Fruit fly (Drosophila melanogaster) whole organism, embryonic: ENCODE data around the gene CG13876.
A peak's percentile ranks its signal among the peaks of the same experiment; 100 is the strongest.

Source experiments
- Ada2b ChIP-seq: fragments of 200-800 bp; sonication (Bioruptor generic); IDR thresholded peaks from 2 replicates; pipeline ENCODE4 v1.3.6; 2022; ENCODE audit warnings: missing biosample characterization, missing genetic modification characterization
- Bdp1 ChIP-seq: fragments of 200-800 bp; sonication (Bioruptor generic); optimal IDR thresholded peaks from 3 replicates; lab custom pipeline; 2016; ENCODE audit warnings: missing biosample characterization, missing genetic modification characterization
- CG11456 ChIP-seq: fragments of 200-800 bp; sonication (Bioruptor generic); IDR thresholded peaks from 3 replicates; pipeline ENCODE4 v1.3.6; 2022; ENCODE audit warnings: missing biosample characterization, missing genetic modification characterization
- CG12104 ChIP-seq: fragments of 200-800 bp; sonication (Bioruptor generic); optimal IDR thresholded peaks from 3 replicates; lab custom pipeline; 2016; ENCODE audit warnings: missing biosample characterization, missing genetic modification characterization
- CG12769 ChIP-seq: fragments of 200-800 bp; sonication (Bioruptor generic); optimal IDR thresholded peaks from 2 replicates; lab custom pipeline; 2019; ENCODE audit warnings: missing biosample characterization, mild to moderate bottlenecking, missing genetic modification characterization, moderate library complexity
- CG14710 ChIP-seq: fragments of 200-800 bp; sonication (Bioruptor generic); optimal IDR thresholded peaks from 3 replicates; lab custom pipeline; 2019; ENCODE audit warnings: missing biosample characterization, mild to moderate bottlenecking, missing genetic modification characterization, moderate library complexity
- CG14965 ChIP-seq: fragments of 200-800 bp; sonication (Bioruptor generic); optimal IDR thresholded peaks from 2 replicates; lab custom pipeline; 2016; ENCODE audit warnings: missing biosample characterization, missing genetic modification characterization, borderline replicate concordance
- CG17186 ChIP-seq: fragments of 200-800 bp; sonication (Bioruptor generic); optimal IDR thresholded peaks from 3 replicates; lab custom pipeline; 2017; ENCODE audit warnings: missing biosample characterization, missing genetic modification reagents, missing genetic modification characterization
- CG17328 ChIP-seq: fragments of 200-800 bp; sonication (Bioruptor generic); IDR thresholded peaks from 2 replicates; pipeline ENCODE4 v1.3.6; 2022; ENCODE audit warnings: missing biosample characterization, missing genetic modification characterization
- CG17802 ChIP-seq: fragments of 200-800 bp; sonication (Bioruptor generic); optimal IDR thresholded peaks from 2 replicates; lab custom pipeline; 2018; ENCODE audit warnings: missing biosample characterization, mild to moderate bottlenecking, missing genetic modification characterization, moderate library complexity
- CG18262 ChIP-seq: fragments of 200-800 bp; optimal IDR thresholded peaks from 3 replicates; lab custom pipeline; 2019; ENCODE audit warnings: missing biosample characterization, mild to moderate bottlenecking, missing genetic modification characterization, moderate library complexity
- CG1832 ChIP-seq: fragments of 200-800 bp; sonication (Bioruptor generic); optimal IDR thresholded peaks from 2 replicates; lab custom pipeline; 2017; ENCODE audit warnings: missing biosample characterization, mild to moderate bottlenecking, missing genetic modification characterization, inconsistent platforms
- CG2199 ChIP-seq: fragments of 200-800 bp; sonication (Bioruptor generic); IDR thresholded peaks from 3 replicates; pipeline ENCODE4 v1.3.6; 2022; ENCODE audit warnings: missing biosample characterization, missing genetic modification characterization
- CG4707 ChIP-seq: fragments of 200-800 bp; sonication (Bioruptor generic); optimal IDR thresholded peaks from 2 replicates; lab custom pipeline; 2018; ENCODE audit warnings: missing biosample characterization, mild to moderate bottlenecking, missing genetic modification characterization, moderate library complexity
- CG9609 ChIP-seq: fragments of 200-800 bp; sonication (Bioruptor generic); optimal IDR thresholded peaks from 3 replicates; lab custom pipeline; 2016; ENCODE audit warnings: missing biosample characterization, missing genetic modification characterization
- CTCF ChIP-seq: fragments of 200-800 bp; sonication (Bioruptor generic); optimal IDR thresholded peaks from 2 replicates; lab custom pipeline; 2017; ENCODE audit warnings: missing biosample characterization, mild to moderate bottlenecking, missing genetic modification characterization, moderate library complexity
- D ChIP-seq, 2 experiments: fragments of 200-800 bp in 1 of 2; fragments of >200 bp in 1 of 2; sonication (Bioruptor generic) in 1 of 2; optimal IDR thresholded peaks; 2 replicates in 1 of 2; 3 replicates in 1 of 2; lab custom pipeline; 2017; ENCODE audit warnings: mild to moderate bottlenecking in 1 of 2, missing biosample characterization in 1 of 2, missing genetic modification characterization in 1 of 2, missing genetic modification reagents in 1 of 2
- Dad ChIP-seq: fragments of 200-800 bp; sonication (Bioruptor generic); optimal IDR thresholded peaks from 3 replicates; lab custom pipeline; 2016; ENCODE audit warnings: missing biosample characterization, missing genetic modification characterization
- Doc2 ChIP-seq: fragments of 200-800 bp; sonication (Bioruptor generic); IDR thresholded peaks from 2 replicates; pipeline ENCODE4 v1.3.6; 2022; ENCODE audit warnings: missing biosample characterization, missing genetic modification characterization
- E2f2 ChIP-seq: fragments of 200-800 bp; sonication (Bioruptor generic); IDR thresholded peaks from 2 replicates; pipeline ENCODE4 v1.3.6; 2022; ENCODE audit warnings: missing biosample characterization, missing genetic modification characterization
- Fer3 ChIP-seq: fragments of 200-800 bp; sonication (Bioruptor generic); optimal IDR thresholded peaks from 2 replicates; lab custom pipeline; 2018; ENCODE audit warnings: missing biosample characterization, mild to moderate bottlenecking, missing genetic modification characterization, moderate library complexity
- H15 ChIP-seq: fragments of 200-800 bp; sonication (Bioruptor generic); IDR thresholded peaks from 3 replicates; pipeline ENCODE4 v1.3.6; 2022; ENCODE audit warnings: missing biosample characterization, missing genetic modification characterization
- HLH3B ChIP-seq: fragments of 200-800 bp; sonication (Bioruptor generic); IDR thresholded peaks from 2 replicates; pipeline ENCODE4 v1.3.6; 2022; ENCODE audit warnings: missing biosample characterization, missing genetic modification characterization
- Hmx ChIP-seq: fragments of 200-800 bp; sonication (Bioruptor generic); optimal IDR thresholded peaks from 2 replicates; lab custom pipeline; 2016; ENCODE audit warnings: missing biosample characterization, missing genetic modification characterization
- Lhr ChIP-seq: fragments of 200-800 bp; sonication (Bioruptor generic); optimal IDR thresholded peaks from 3 replicates; lab custom pipeline; 2017; ENCODE audit warnings: mild to moderate bottlenecking, missing biosample characterization, missing genetic modification reagents, missing genetic modification characterization
- MBD-R2 ChIP-seq: fragments of 200-800 bp; sonication (Bioruptor generic); IDR thresholded peaks from 2 replicates; pipeline ENCODE4 v1.3.6; 2022; ENCODE audit warnings: missing biosample characterization, missing genetic modification characterization
- Ssrp ChIP-seq: fragments of 200-800 bp; sonication (Bioruptor generic); optimal IDR thresholded peaks from 2 replicates; lab custom pipeline; 2018; ENCODE audit warnings: missing biosample characterization, mild to moderate bottlenecking, missing genetic modification characterization, moderate library complexity
- ac ChIP-seq: fragments of 200-800 bp; sonication (Bioruptor generic); optimal IDR thresholded peaks from 3 replicates; lab custom pipeline; 2017; ENCODE audit warnings: missing biosample characterization, mild to moderate bottlenecking, missing genetic modification characterization
- amos ChIP-seq: fragments of 200-800 bp; sonication (Bioruptor generic); IDR thresholded peaks from 2 replicates; pipeline ENCODE4 v1.3.6; 2022; ENCODE audit warnings: missing biosample characterization, missing genetic modification characterization; ENCODE audit not compliant: partially characterized antibody
- aop ChIP-seq: fragments of 200-800 bp; sonication (Bioruptor generic); IDR thresholded peaks from 2 replicates; pipeline ENCODE4 v1.3.6; 2022; ENCODE audit warnings: missing biosample characterization, missing genetic modification characterization
- dan ChIP-seq: fragments of 200-800 bp; sonication (Bioruptor generic); IDR thresholded peaks from 2 replicates; pipeline ENCODE4 v1.3.6; 2022; ENCODE audit warnings: missing biosample characterization, missing genetic modification characterization
- dati ChIP-seq: fragments of 200-800 bp; sonication (Bioruptor generic); IDR thresholded peaks from 2 replicates; pipeline ENCODE4 v1.3.6; 2022; ENCODE audit warnings: missing biosample characterization, missing genetic modification characterization
- en ChIP-seq: fragments of 200-800 bp; sonication (Bioruptor generic); optimal IDR thresholded peaks from 2 replicates; lab custom pipeline; 2016; ENCODE audit warnings: missing biosample characterization, missing genetic modification characterization
- grn ChIP-seq: fragments of 200-800 bp; sonication (Bioruptor generic); optimal IDR thresholded peaks from 3 replicates; lab custom pipeline; 2017; ENCODE audit warnings: missing biosample characterization, missing genetic modification characterization
- hkb ChIP-seq, 2 experiments: fragments of 200-800 bp in 1 of 2; fragments of >200 bp in 1 of 2; sonication (Bioruptor generic) in 1 of 2; IDR thresholded peaks in 1 of 2; optimal IDR thresholded peaks in 1 of 2; 2 replicates each; pipeline versions ENCODE4 v1.3.6 to Lab custom; 2017 to 2022; ENCODE audit warnings: missing biosample characterization in 1 of 2, missing genetic modification characterization in 1 of 2
- insv ChIP-seq, 2 experiments: fragments of 200-800 bp; sonication (Bioruptor generic); optimal IDR thresholded peaks; 3 replicates each; lab custom pipeline; 2016 to 2018; ENCODE audit warnings: missing biosample characterization in 2 of 2, missing genetic modification characterization in 2 of 2
- kay ChIP-seq: fragments of 200-800 bp; sonication (Bioruptor generic); optimal IDR thresholded peaks from 2 replicates; lab custom pipeline; 2016; ENCODE audit warnings: missing biosample characterization, missing genetic modification characterization
- lbe ChIP-seq: fragments of 200-800 bp; sonication (Bioruptor generic); optimal IDR thresholded peaks from 2 replicates; lab custom pipeline; 2016; ENCODE audit warnings: missing biosample characterization, mild to moderate bottlenecking, missing genetic modification characterization
- nau ChIP-seq: fragments of 200-800 bp; sonication (Bioruptor generic); optimal IDR thresholded peaks from 3 replicates; lab custom pipeline; 2017; ENCODE audit warnings: missing biosample characterization, mild to moderate bottlenecking, missing genetic modification characterization, missing genetic modification reagents
- pan ChIP-seq, 4 experiments: fragments of >200 bp in 3 of 4; fragments of 200-800 bp in 1 of 4; sonication (Bioruptor generic) in 1 of 4; optimal IDR thresholded peaks in 3 of 4; IDR thresholded peaks in 1 of 4; 2 replicates each; pipeline versions ENCODE4 v1.3.6 to Lab custom; 2017 to 2022; ENCODE audit warnings: missing biosample characterization in 2 of 4, missing genetic modification characterization in 2 of 4, mixed read lengths in 1 of 4
- prd ChIP-seq, 3 experiments: fragments of >200 bp in 2 of 3; fragments of 200-800 bp in 1 of 3; sonication (Bioruptor generic) in 1 of 3; optimal IDR thresholded peaks in 2 of 3; IDR thresholded peaks in 1 of 3; 2 replicates in 2 of 3; 3 replicates in 1 of 3; pipeline versions ENCODE4 v1.3.6 to Lab custom; 2017 to 2022; ENCODE audit warnings: missing biosample characterization in 1 of 3, missing genetic modification characterization in 1 of 3
- ro ChIP-seq: fragments of 200-800 bp; sonication (Bioruptor generic); IDR thresholded peaks from 2 replicates; pipeline ENCODE4 v1.3.6; 2022; ENCODE audit warnings: missing biosample characterization, missing genetic modification characterization
- sim ChIP-seq: fragments of 200-800 bp; sonication (Bioruptor generic); IDR thresholded peaks from 2 replicates; pipeline ENCODE4 v1.3.6; 2022; ENCODE audit warnings: missing biosample characterization, missing genetic modification characterization
- slou ChIP-seq: fragments of 200-800 bp; sonication (Bioruptor generic); optimal IDR thresholded peaks from 3 replicates; lab custom pipeline; 2016; ENCODE audit warnings: missing biosample characterization, missing genetic modification characterization
- tx ChIP-seq: fragments of 200-800 bp; sonication (Bioruptor generic); optimal IDR thresholded peaks from 2 replicates; lab custom pipeline; 2016; ENCODE audit warnings: missing biosample characterization, missing genetic modification characterization
- unpg ChIP-seq: fragments of 200-800 bp; sonication (Bioruptor generic); optimal IDR thresholded peaks from 3 replicates; lab custom pipeline; 2018; ENCODE audit warnings: missing biosample characterization, mild to moderate bottlenecking, missing genetic modification characterization, moderate library complexity

The CG13876 gene

dm6 chr3L:223019-223902 is 17.3 kb downstream of the CG13876 start, which contains the start of the genes pyx and CG33229 (continued):
- TF ChIP-seq dan (GFP tag; lab: Robert Waterston, UW): 0 out of 2 replicates have a peak, but pooled peaks have one; percentile 14
- peak; percentile 45; the same call in 1 of the 2 replicates for TF ChIP-seq CG17328 (GFP tag; lab: Robert Waterston, UW)
- TF ChIP-seq CG9609 (GFP tag; lab: Kevin White, UChicago): peak; percentile 88
- peak; percentile 82 for TF ChIP-seq tx (GFP tag; lab: Kevin White, UChicago)
- peak; percentile 70; the same call in 1 of the 3 replicates for TF ChIP-seq H15 (GFP tag; lab: Robert Waterston, UW)
- TF ChIP-seq hkb (optimal IDR thresholded peaks at IDR 0.05; lab: Kevin White, UChicago): peak; percentile 83
- peak; percentile 68 for TF ChIP-seq hkb (GFP tag; IDR thresholded peaks at IDR 0.05; lab: Robert Waterston, UW)
- TF ChIP-seq kay (GFP tag; lab: Kevin White, UChicago): peak; percentile 68
- no peak for TF ChIP-seq CG1832 (GFP tag; lab: Kevin White, UChicago)
- TF ChIP-seq ac (GFP tag; lab: Kevin White, UChicago): no peak
- TF ChIP-seq Doc2 (GFP tag; lab: Robert Waterston, UW): 0 out of 2 replicates have a peak, but pooled peaks have one; percentile 45
- TF ChIP-seq slou (GFP tag; lab: Kevin White, UChicago): peak; percentile 76
- TF ChIP-seq sim: peak; percentile 44; the same call in 1 of the 2 replicates
- peak; percentile 26 for TF ChIP-seq CTCF (GFP tag; lab: Kevin White, UChicago)
- peak; percentile 75 for TF ChIP-seq Hmx (GFP tag; lab: Kevin White, UChicago)
- TF ChIP-seq aop (GFP tag; lab: Robert Waterston, UW): peak; percentile 70
- no peak for TF ChIP-seq pan (optimal IDR thresholded peaks at IDR 0.05; lab: Kevin White, UChicago)
- peak in 1 of 2 experiments; percentile 70 for TF ChIP-seq pan (GFP tag; optimal IDR thresholded peaks at IDR 0.05 in 1 of 2, IDR thresholded peaks at IDR 0.05 in 1 of 2)
- TF ChIP-seq lbe: no peak
- TF ChIP-seq CG12104: peak; percentile 90
- TF ChIP-seq E2f2: peak; percentile 93
- TF ChIP-seq CG18262 (tag; lab: Kevin White, UChicago): peak; percentile 84
- peak; percentile 51; the same call in 1 of the 2 replicates for TF ChIP-seq MBD-R2 (GFP tag; lab: Robert Waterston, UW)
- TF ChIP-seq amos (GFP tag; lab: Robert Waterston, UW): peak; percentile 17; the same call in 1 of the 2 replicates
- peak; percentile 55 for TF ChIP-seq Dad (GFP tag; lab: Kevin White, UChicago)
- peak; percentile 31 for TF ChIP-seq Lhr (GFP tag; lab: Kevin White, UChicago)
- TF ChIP-seq prd (optimal IDR thresholded peaks at IDR 0.05; lab: Kevin White, UChicago): no peak
- peak; percentile 83 for TF ChIP-seq prd (GFP tag; IDR thresholded peaks at IDR 0.05; lab: Robert Waterston, UW)
- peak; percentile 44; the same call in 1 of the 2 replicates for TF ChIP-seq ro
- no peak for TF ChIP-seq D (optimal IDR thresholded peaks at IDR 0.05; lab: Kevin White, UChicago)
- TF ChIP-seq D (GFP tag; optimal IDR thresholded peaks at IDR 0.05; lab: Kevin White, UChicago): peak; percentile 76
- TF ChIP-seq CG4707 (GFP tag; lab: Kevin White, UChicago): no peak
- TF ChIP-seq dati (GFP tag; lab: Robert Waterston, UW): no peak
- TF ChIP-seq Fer3 (tag; lab: Kevin White, UChicago): peak; percentile 86
- peak; percentile 37 for TF ChIP-seq CG17186 (GFP tag; lab: Kevin White, UChicago)
- TF ChIP-seq unpg (GFP tag; lab: Kevin White, UChicago): peak; percentile 74
- peak; percentile 71 for TF ChIP-seq Ada2b (GFP tag; lab: Robert Waterston, UW)
- peak in 1 of 2 experiments; percentile 57 for TF ChIP-seq insv (GFP tag; optimal IDR thresholded peaks at IDR 0.05; lab: Kevin White, UChicago)
- TF ChIP-seq CG11456 (GFP tag; lab: Robert Waterston, UW): peak; percentile 92
- TF ChIP-seq CG12769 (tag; lab: Kevin White, UChicago): peak; percentile 80
- peak; percentile 77; the same call in 1 of the 2 replicates for TF ChIP-seq HLH3B (GFP tag; lab: Robert Waterston, UW)
- no peak for TF ChIP-seq CG14965 (GFP tag; lab: Kevin White, UChicago)
- no peak for TF ChIP-seq nau (GFP tag; lab: Kevin White, UChicago)
- TF ChIP-seq en (GFP tag; lab: Kevin White, UChicago): peak; percentile 36
- peak; percentile 35 for TF ChIP-seq CG17802 (tag; lab: Kevin White, UChicago)
- 0 out of 3 replicates have a peak, but pooled peaks have one; percentile 57 for TF ChIP-seq CG2199 (GFP tag; lab: Robert Waterston, UW)
- peak; percentile 56 for TF ChIP-seq Bdp1
- peak; percentile 77 for TF ChIP-seq CG14710 (tag; lab: Kevin White, UChicago)
- peak; percentile 21 for TF ChIP-seq grn (GFP tag; lab: Kevin White, UChicago)
- TF ChIP-seq Ssrp: peak; percentile 82
